Fruit fly (Drosophila melanogaster) whole organism, pupa: Measurements from ENCODE around the gene nxf2.
"Not testable (repeated sequence)": the region's sequence is repeated elsewhere in the genome, so short reads cannot be mapped to it uniquely, and the experiment has no call there.

Source experiments
- CG10348 ChIP-seq: fragments of 200-800 bp; sonication (Bioruptor generic); IDR thresholded peaks from 2 replicates; pipeline ENCODE4 v1.3.6; 2022; ENCODE audit warnings: missing biosample characterization, missing genetic modification characterization
- CG12605 ChIP-seq: fragments of 200-800 bp; sonication (Bioruptor generic); IDR thresholded peaks from 2 replicates; pipeline ENCODE4 v1.3.6; 2022; ENCODE audit warnings: missing biosample characterization, missing genetic modification characterization
- CG13204 ChIP-seq: fragments of 200-800 bp; sonication (Bioruptor generic); optimal IDR thresholded peaks from 2 replicates; lab custom pipeline; 2018; ENCODE audit warnings: missing biosample characterization, mild to moderate bottlenecking, missing genetic modification characterization, moderate library complexity
- CG14655 ChIP-seq: fragments of 200-800 bp; sonication (Bioruptor generic); optimal IDR thresholded peaks from 3 replicates; lab custom pipeline; 2017; ENCODE audit warnings: mild to moderate bottlenecking, missing biosample characterization, missing genetic modification reagents, missing genetic modification characterization
- CG15710 ChIP-seq: fragments of 200-800 bp; sonication (Bioruptor generic); optimal IDR thresholded peaks from 2 replicates; lab custom pipeline; 2018; ENCODE audit warnings: missing biosample characterization, mild to moderate bottlenecking, missing genetic modification characterization, moderate library complexity
- CG17806 ChIP-seq: fragments of 200-800 bp; sonication (Bioruptor generic); optimal IDR thresholded peaks from 2 replicates; lab custom pipeline; 2018; ENCODE audit warnings: missing biosample characterization, mild to moderate bottlenecking, missing genetic modification characterization, moderate library complexity
- CG32121 ChIP-seq: fragments of 200-800 bp; sonication (Bioruptor generic); IDR thresholded peaks from 2 replicates; pipeline ENCODE4 v1.3.6; 2022; ENCODE audit warnings: missing biosample characterization, missing genetic modification characterization
- CG34367 ChIP-seq: fragments of 200-800 bp; sonication (Bioruptor generic); optimal IDR thresholded peaks from 2 replicates; lab custom pipeline; 2018; ENCODE audit warnings: missing biosample characterization, mild to moderate bottlenecking, missing genetic modification characterization
- CG4496 ChIP-seq: fragments of 200-800 bp; sonication (Bioruptor generic); IDR thresholded peaks from 3 replicates; pipeline ENCODE4 v1.3.6; 2022; ENCODE audit warnings: missing biosample characterization, missing genetic modification characterization
- CG8159 ChIP-seq: fragments of 200-800 bp; sonication (Bioruptor generic); optimal IDR thresholded peaks from 3 replicates; lab custom pipeline; 2018; ENCODE audit warnings: missing biosample characterization, mild to moderate bottlenecking, missing genetic modification characterization, moderate library complexity
- CG8301 ChIP-seq: fragments of 200-800 bp; sonication (Bioruptor generic); optimal IDR thresholded peaks from 2 replicates; lab custom pipeline; 2018; ENCODE audit warnings: missing biosample characterization, mild to moderate bottlenecking, missing genetic modification characterization
- CG9948 ChIP-seq: fragments of 200-800 bp; sonication (Bioruptor generic); optimal IDR thresholded peaks from 2 replicates; lab custom pipeline; 2018; ENCODE audit warnings: missing biosample characterization, mild to moderate bottlenecking, missing genetic modification characterization, moderate library complexity
- D1 ChIP-seq: fragments of 200-800 bp; sonication (Bioruptor generic); optimal IDR thresholded peaks from 2 replicates; lab custom pipeline; 2018; ENCODE audit warnings: missing biosample characterization, mild to moderate bottlenecking, missing genetic modification characterization, moderate library complexity
- EcR ChIP-seq: fragments of 200-800 bp; sonication (Bioruptor generic); optimal IDR thresholded peaks from 3 replicates; lab custom pipeline; 2019; ENCODE audit warnings: missing biosample characterization, missing genetic modification characterization, mild to moderate bottlenecking, moderate library complexity, missing genetic modification reagents
- Ets98B ChIP-seq: fragments of 200-800 bp; sonication (Bioruptor generic); IDR thresholded peaks from 2 replicates; pipeline ENCODE4 v1.3.6; 2022; ENCODE audit warnings: missing biosample characterization, missing genetic modification characterization
- Pif1A ChIP-seq: fragments of 200-800 bp; sonication (Bioruptor generic); optimal IDR thresholded peaks from 3 replicates; lab custom pipeline; 2016; ENCODE audit warnings: missing biosample characterization, missing genetic modification characterization
- Pif1B ChIP-seq: fragments of 200-800 bp; sonication (Bioruptor generic); optimal IDR thresholded peaks from 3 replicates; lab custom pipeline; 2016; ENCODE audit warnings: missing biosample characterization, missing genetic modification characterization
- Snoo ChIP-seq: fragments of 200-800 bp; sonication (Bioruptor generic); optimal IDR thresholded peaks from 3 replicates; lab custom pipeline; 2017; ENCODE audit warnings: missing biosample characterization, mild to moderate bottlenecking, missing genetic modification characterization, inconsistent platforms
- fd96Ca ChIP-seq: fragments of 200-800 bp; sonication (Bioruptor generic); IDR thresholded peaks from 3 replicates; pipeline ENCODE4 v1.3.6; 2022; ENCODE audit warnings: missing biosample characterization, missing genetic modification characterization
- gl ChIP-seq: fragments of 200-800 bp; sonication (Bioruptor generic); optimal IDR thresholded peaks from 2 replicates; lab custom pipeline; 2018; ENCODE audit warnings: missing biosample characterization, mild to moderate bottlenecking, missing genetic modification characterization
- rn ChIP-seq: fragments of 200-800 bp; sonication (Bioruptor generic); IDR thresholded peaks from 2 replicates; pipeline ENCODE4 v1.3.6; 2022; ENCODE audit warnings: missing biosample characterization, missing genetic modification characterization

The nxf2 gene

DNA sequence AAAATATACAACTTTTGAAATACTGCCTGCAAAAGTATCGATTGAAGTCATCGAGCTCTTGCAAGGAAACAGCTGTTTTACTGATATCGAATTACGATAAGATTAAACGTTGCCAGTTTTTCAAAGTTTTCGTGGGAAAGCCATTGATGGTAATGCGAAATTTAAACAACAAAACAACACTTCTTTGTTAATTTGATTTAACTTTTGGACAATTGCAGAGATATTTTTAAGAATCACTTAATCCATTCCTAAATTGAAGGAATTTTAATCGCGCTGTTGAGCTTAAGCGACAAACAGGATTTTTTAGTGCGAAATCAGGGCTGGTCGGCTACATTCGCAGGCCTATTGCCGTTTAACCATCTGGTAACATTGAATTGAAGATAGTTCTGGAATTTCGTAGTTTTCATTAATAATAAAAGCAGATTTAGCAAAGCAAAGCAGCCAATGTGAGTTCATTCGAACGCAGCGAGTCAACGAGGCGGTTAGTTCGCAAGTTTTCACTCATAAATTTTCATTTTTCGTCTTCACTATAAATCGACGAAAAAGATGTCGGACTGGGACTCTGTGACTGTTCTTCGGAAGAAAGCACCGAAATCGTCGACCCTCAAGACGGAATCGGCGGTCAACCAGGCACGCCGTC lies 5.7 kb downstream of the nxf2 start, which contains the start of gene mbf1:
TSS of gene mbf1 (plus strand) at position 130 of the 640 bp plus-strand sequence.
- TF ChIP-seq CG15710 (tag; lab: Kevin White, UChicago) (no peak), CG17806 (tag; lab: Kevin White, UChicago) (no peak), rn (GFP tag; lab: Robert Waterston, UW) (no peak), CG8159 (tag; lab: Kevin White, UChicago) (no peak), CG13204 (GFP tag; lab: Kevin White, UChicago) (no peak)
- TF ChIP-seq, all 21 proteins: peak for 0

DNA sequence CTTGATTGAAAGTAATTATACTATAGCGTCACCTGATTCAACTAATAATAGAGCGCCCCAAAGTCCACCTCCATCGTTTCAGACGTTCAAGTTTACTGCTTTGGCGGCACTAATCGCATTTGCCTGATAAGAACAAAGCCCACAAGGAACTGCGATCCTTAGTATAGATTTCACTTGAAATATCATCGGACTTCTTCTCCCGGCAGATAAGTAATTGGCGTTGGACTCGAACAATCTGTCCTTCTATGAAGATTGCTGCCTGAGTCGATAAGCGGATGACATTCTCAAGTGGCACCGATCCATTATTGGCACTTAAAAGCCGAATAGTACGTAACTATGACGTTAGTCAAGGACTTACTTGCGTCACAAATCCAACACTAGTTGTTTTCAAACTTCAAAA lies 6.9 kb downstream of the nxf2 start, which contains the start of gene Mipp1:
TSS of gene Mipp1 (minus strand) at position 101 of the 400 bp plus-strand sequence.
- not testable (repeated sequence) for TF ChIP-seq fd96Ca (GFP tag; lab: Robert Waterston, UW); D1 (tag; lab: Kevin White, UChicago); rn (GFP tag; lab: Robert Waterston, UW)
- TF ChIP-seq, all 21 proteins: peak for 0; not testable (repeated sequence) for 21

DNA sequence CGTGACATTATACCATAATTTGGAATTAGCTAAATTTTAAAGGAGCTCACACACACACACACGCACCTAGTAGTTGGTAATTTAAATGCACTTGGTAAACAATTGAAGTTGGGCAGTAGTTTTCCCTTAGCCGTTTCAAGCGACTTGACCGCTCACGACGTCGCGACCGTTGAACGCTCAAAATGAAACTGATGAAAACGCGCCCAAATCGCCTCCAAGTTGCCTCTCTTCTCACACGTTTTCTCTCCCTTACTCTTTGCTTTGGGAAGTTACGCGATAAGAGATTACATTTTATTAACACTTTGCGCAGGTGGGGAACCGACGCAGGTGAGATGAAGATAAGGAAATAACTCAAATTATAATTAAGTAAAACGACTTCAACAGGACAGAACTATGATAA lies 7.9 kb downstream of the nxf2 start:
- no peak for TF ChIP-seq EcR (GFP tag; lab: Kevin White, UChicago)
- TF ChIP-seq CG17806 (tag; lab: Kevin White, UChicago), result no peak
- TF ChIP-seq CG10348, result no peak
- TF ChIP-seq CG32121, result 0 out of 2 replicates have a peak, but pooled peaks have one; percentile 17
- no peak for TF ChIP-seq CG14655
- TF ChIP-seq fd96Ca (GFP tag; lab: Robert Waterston, UW), result no peak
- peak; percentile 41; the same call in 1 of the 2 replicates for TF ChIP-seq Ets98B (GFP tag; lab: Robert Waterston, UW)
- TF ChIP-seq Pif1A, result no peak

DNA sequence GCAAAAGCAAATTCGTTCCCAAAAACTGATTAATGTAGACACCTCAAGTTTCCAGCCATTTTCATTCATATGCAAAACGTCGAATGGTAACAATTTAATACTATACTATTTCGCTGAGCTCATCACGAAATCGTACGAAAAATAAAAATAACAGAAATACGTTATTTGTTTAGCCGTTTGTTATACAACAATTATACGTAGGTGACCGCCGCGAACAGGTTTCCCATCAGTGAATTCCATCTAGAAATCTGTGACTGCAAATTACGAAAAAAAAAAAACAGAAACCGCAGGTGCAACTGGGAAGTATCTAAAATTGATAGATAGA lies 8.4 kb downstream of the nxf2 start:
- no peak for TF ChIP-seq rn (GFP tag; lab: Robert Waterston, UW)
- no peak for TF ChIP-seq CG8159 (tag; lab: Kevin White, UChicago)
- TF ChIP-seq Ets98B (GFP tag; lab: Robert Waterston, UW), result no peak
- TF ChIP-seq CG17806 (tag; lab: Kevin White, UChicago), result no peak
- no peak for TF ChIP-seq gl (tag; lab: Kevin White, UChicago)
- TF ChIP-seq Pif1B, result no peak
- TF ChIP-seq CG4496, result no peak
- TF ChIP-seq Pif1A, result no peak
- no peak for TF ChIP-seq fd96Ca (GFP tag; lab: Robert Waterston, UW)
- TF ChIP-seq CG15710 (tag; lab: Kevin White, UChicago), result no peak
- TF ChIP-seq Snoo (tag; lab: Kevin White, UChicago), result no peak
- TF ChIP-seq D1 (tag; lab: Kevin White, UChicago), result no peak
- TF ChIP-seq CG9948 (tag; lab: Kevin White, UChicago), result no peak
- no peak for TF ChIP-seq CG34367 (tag; lab: Kevin White, UChicago)
- TF ChIP-seq CG12605 (GFP tag; lab: Robert Waterston, UW), result no peak
- no peak for TF ChIP-seq CG13204 (GFP tag; lab: Kevin White, UChicago)

DNA sequence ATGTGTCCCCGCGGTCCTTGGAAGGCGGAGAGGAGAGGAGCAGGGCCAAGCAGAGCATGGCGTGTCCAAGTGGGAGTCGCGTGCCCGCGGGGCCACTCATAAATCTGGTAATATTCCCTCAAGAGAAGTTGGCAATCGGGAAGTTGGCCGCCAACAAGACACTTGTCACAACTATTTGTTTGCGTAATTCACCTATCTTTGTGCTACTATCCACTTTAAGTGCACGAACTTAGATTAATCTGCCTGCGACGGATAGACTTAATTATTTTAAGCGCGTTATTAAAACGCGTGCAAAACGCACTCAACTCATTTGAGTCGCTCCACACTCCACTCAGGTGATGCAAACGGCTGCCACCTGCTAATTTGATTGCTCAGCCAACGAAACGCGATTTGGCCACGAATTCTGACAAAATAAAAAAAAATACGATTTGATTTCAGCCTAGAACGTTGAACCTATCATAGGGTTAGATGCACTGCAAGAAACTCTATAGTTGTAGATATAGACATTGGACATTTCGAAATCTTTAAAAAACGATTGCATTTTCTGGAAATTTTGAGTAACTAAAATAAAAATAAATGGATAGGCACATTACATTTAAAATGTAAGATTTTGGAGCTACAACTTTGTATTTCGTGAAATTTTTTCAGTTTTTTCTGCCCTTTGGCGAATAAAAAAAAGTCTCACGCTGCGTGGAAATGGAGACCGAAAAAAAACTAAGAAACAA lies 8.9 kb downstream of the nxf2 start:
- TF ChIP-seq CG8301 (tag; lab: Kevin White, UChicago) (peak; percentile 7), CG4496 (0 out of 3 replicates have a peak, but pooled peaks have one; percentile 6), CG9948 (tag; lab: Kevin White, UChicago) (no peak)

DNA sequence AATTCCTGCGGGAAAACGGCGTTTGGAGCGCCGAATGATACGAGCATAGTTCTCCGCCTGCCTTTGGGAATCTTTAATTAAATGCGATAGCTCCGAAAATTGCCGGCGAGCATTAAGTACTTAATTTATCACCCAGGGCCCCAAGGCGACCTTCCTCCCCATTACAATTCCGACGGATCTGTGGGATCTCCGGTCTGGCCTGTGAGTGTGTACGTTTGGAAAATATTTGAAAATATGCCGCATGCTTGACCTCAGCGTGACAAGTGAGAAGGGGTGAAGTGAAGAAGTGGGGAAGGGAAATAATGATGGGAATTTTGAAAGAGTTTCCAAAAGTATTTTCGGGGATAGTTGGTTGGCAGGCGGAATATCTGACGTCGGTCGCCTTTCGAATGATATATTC lies 10.7 kb downstream of the nxf2 start:
- TF ChIP-seq EcR (GFP tag; lab: Kevin White, UChicago) (no peak), CG34367 (tag; lab: Kevin White, UChicago) (no peak), gl (tag; lab: Kevin White, UChicago) (no peak), CG8301 (tag; lab: Kevin White, UChicago) (no peak), CG32121 (no peak), CG12605 (GFP tag; lab: Robert Waterston, UW) (no peak), Ets98B (GFP tag; lab: Robert Waterston, UW) (no peak), Pif1B (no peak), Pif1A (no peak), CG4496 (no peak), CG10348 (no peak), Snoo (tag; lab: Kevin White, UChicago) (no peak), CG13204 (GFP tag; lab: Kevin White, UChicago) (no peak), CG14655 (no peak), CG8159 (tag; lab: Kevin White, UChicago) (no peak)

DNA sequence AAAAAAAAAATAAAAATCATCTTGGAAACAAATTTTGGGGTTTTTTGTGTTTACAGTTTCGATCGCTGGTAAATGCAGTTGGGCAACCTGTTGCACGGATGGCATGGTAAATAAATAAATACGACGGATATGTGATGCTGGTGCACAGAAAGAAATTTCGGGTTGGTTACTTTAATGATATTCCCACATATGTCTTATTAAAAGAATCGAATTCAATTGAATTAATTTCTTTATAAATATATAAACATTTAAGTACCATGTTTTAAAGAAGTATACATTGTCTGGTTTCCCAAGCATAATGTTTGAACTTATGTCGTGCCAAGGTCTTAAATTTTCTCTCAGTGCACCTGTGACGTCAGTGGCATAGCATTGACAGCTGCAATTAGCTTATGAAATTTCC lies 12.6 kb downstream of the nxf2 start:
- no peak for TF ChIP-seq Pif1B
- TF ChIP-seq Pif1A, result no peak
- TF ChIP-seq CG13204 (GFP tag; lab: Kevin White, UChicago), result no peak
- TF ChIP-seq CG15710 (tag; lab: Kevin White, UChicago), result no peak
- no peak for TF ChIP-seq Snoo (tag; lab: Kevin White, UChicago)
- TF ChIP-seq CG8301 (tag; lab: Kevin White, UChicago), result no peak
- TF ChIP-seq fd96Ca (GFP tag; lab: Robert Waterston, UW), result no peak
- TF ChIP-seq CG10348, result no peak
- peak; percentile 16 for TF ChIP-seq CG14655
- TF ChIP-seq CG34367 (tag; lab: Kevin White, UChicago), result no peak
- no peak for TF ChIP-seq CG17806 (tag; lab: Kevin White, UChicago)
- no peak for TF ChIP-seq EcR (GFP tag; lab: Kevin White, UChicago)
- no peak for TF ChIP-seq D1 (tag; lab: Kevin White, UChicago)
- TF ChIP-seq CG32121, result 0 out of 2 replicates have a peak, but pooled peaks have one; percentile 20
- no peak for TF ChIP-seq CG4496
